Fruit fly (Drosophila melanogaster) whole organism, embryonic: ENCODE results near the gene CG15818.

Experiments used
- CG1024 ChIP-seq: fragments of 200-800 bp; sonication (Bioruptor generic); IDR thresholded peaks from 2 replicates; pipeline ENCODE4 v1.3.6; 2022; ENCODE audit warnings: missing biosample characterization, missing genetic modification characterization
- CG13296 ChIP-seq: fragments of 200-800 bp; sonication (Bioruptor generic); optimal IDR thresholded peaks from 3 replicates; lab custom pipeline; 2018; ENCODE audit warnings: missing biosample characterization, mild to moderate bottlenecking, missing genetic modification characterization
- CG17328 ChIP-seq: fragments of 200-800 bp; sonication (Bioruptor generic); IDR thresholded peaks from 2 replicates; pipeline ENCODE4 v1.3.6; 2022; ENCODE audit warnings: missing biosample characterization, missing genetic modification characterization
- CG17359 ChIP-seq: fragments of 200-800 bp; sonication (Bioruptor generic); optimal IDR thresholded peaks from 3 replicates; lab custom pipeline; 2018; ENCODE audit warnings: missing biosample characterization, mild to moderate bottlenecking, missing genetic modification characterization, moderate library complexity
- CG17385 ChIP-seq: fragments of 200-800 bp; sonication (Bioruptor generic); optimal IDR thresholded peaks from 3 replicates; lab custom pipeline; 2018; ENCODE audit warnings: missing biosample characterization, mild to moderate bottlenecking, missing genetic modification characterization
- CG18262 ChIP-seq: fragments of 200-800 bp; optimal IDR thresholded peaks from 3 replicates; lab custom pipeline; 2019; ENCODE audit warnings: missing biosample characterization, mild to moderate bottlenecking, missing genetic modification characterization, moderate library complexity
- CG1832 ChIP-seq: fragments of 200-800 bp; sonication (Bioruptor generic); optimal IDR thresholded peaks from 2 replicates; lab custom pipeline; 2017; ENCODE audit warnings: missing biosample characterization, mild to moderate bottlenecking, missing genetic modification characterization, inconsistent platforms
- CG18619 ChIP-seq: fragments of 200-800 bp; sonication (Bioruptor generic); optimal IDR thresholded peaks from 3 replicates; lab custom pipeline; 2017; ENCODE audit warnings: missing biosample characterization, mild to moderate bottlenecking, missing genetic modification characterization
- CG2120 ChIP-seq: fragments of 200-800 bp; sonication (Bioruptor generic); optimal IDR thresholded peaks from 3 replicates; lab custom pipeline; 2016; ENCODE audit warnings: missing biosample characterization, missing genetic modification characterization
- CG31224 ChIP-seq: fragments of 200-800 bp; sonication (Bioruptor generic); IDR thresholded peaks from 2 replicates; pipeline ENCODE4 v1.3.6; 2022; ENCODE audit warnings: missing biosample characterization, missing genetic modification characterization
- CG42726 ChIP-seq: fragments of 200-800 bp; sonication (Bioruptor generic); IDR thresholded peaks from 2 replicates; pipeline ENCODE4 v1.3.6; 2022; ENCODE audit warnings: missing biosample characterization, missing genetic modification characterization; ENCODE audit not compliant: partially characterized antibody
- CG4730 ChIP-seq: fragments of 200-800 bp; sonication (Bioruptor generic); IDR thresholded peaks from 2 replicates; pipeline ENCODE4 v1.3.6; 2022; ENCODE audit warnings: missing biosample characterization, missing genetic modification characterization
- CG4820 ChIP-seq: fragments of 200-800 bp; sonication (Bioruptor generic); optimal IDR thresholded peaks from 3 replicates; lab custom pipeline; 2016; ENCODE audit warnings: missing biosample characterization, missing genetic modification characterization
- CG6689 ChIP-seq: fragments of 200-800 bp; sonication (Bioruptor generic); IDR thresholded peaks from 2 replicates; pipeline ENCODE4 v1.3.6; 2022; ENCODE audit warnings: missing biosample characterization, missing genetic modification characterization
- CG7271 ChIP-seq: fragments of 200-800 bp; sonication (Bioruptor generic); optimal IDR thresholded peaks from 2 replicates; lab custom pipeline; 2018; ENCODE audit warnings: missing biosample characterization, mild to moderate bottlenecking, missing genetic modification characterization, moderate library complexity
- CG7928 ChIP-seq: fragments of 200-800 bp; sonication (Bioruptor generic); optimal IDR thresholded peaks from 2 replicates; lab custom pipeline; 2017; ENCODE audit warnings: missing biosample characterization, mild to moderate bottlenecking, missing genetic modification characterization
- CG9727 ChIP-seq: fragments of 200-800 bp; sonication (Bioruptor generic); optimal IDR thresholded peaks from 3 replicates; lab custom pipeline; 2017; ENCODE audit warnings: missing biosample characterization, mild to moderate bottlenecking, missing genetic modification characterization
- CG9876 ChIP-seq: fragments of 200-800 bp; sonication (Bioruptor generic); optimal IDR thresholded peaks from 2 replicates; lab custom pipeline; 2016; ENCODE audit warnings: missing biosample characterization, missing genetic modification characterization
- D ChIP-seq, 2 experiments: fragments of 200-800 bp in 1 of 2; fragments of >200 bp in 1 of 2; sonication (Bioruptor generic) in 1 of 2; optimal IDR thresholded peaks; 2 replicates in 1 of 2; 3 replicates in 1 of 2; lab custom pipeline; 2017; ENCODE audit warnings: mild to moderate bottlenecking in 1 of 2, missing biosample characterization in 1 of 2, missing genetic modification characterization in 1 of 2, missing genetic modification reagents in 1 of 2
- Dll ChIP-seq: fragments of 200-800 bp; sonication (Bioruptor generic); IDR thresholded peaks from 4 replicates; pipeline ENCODE4 v1.3.6; 2022; ENCODE audit warnings: missing biosample characterization, missing genetic modification characterization; ENCODE audit not compliant: partially characterized antibody
- HHEX ChIP-seq: fragments of 200-800 bp; sonication (Bioruptor generic); optimal IDR thresholded peaks from 3 replicates; lab custom pipeline; 2017; ENCODE audit warnings: missing biosample characterization, mild to moderate bottlenecking, missing genetic modification characterization, missing genetic modification reagents
- Hmr ChIP-seq: fragments of 200-800 bp; sonication (Bioruptor generic); optimal IDR thresholded peaks from 3 replicates; lab custom pipeline; 2017; ENCODE audit warnings: mild to moderate bottlenecking, missing biosample characterization, missing genetic modification reagents, missing genetic modification characterization
- Hr3 ChIP-seq: fragments of 200-800 bp; sonication (Bioruptor generic); optimal IDR thresholded peaks from 3 replicates; lab custom pipeline; 2016; ENCODE audit warnings: missing biosample characterization, missing genetic modification characterization
- Max ChIP-seq: fragments of 200-800 bp; sonication (Bioruptor generic); optimal IDR thresholded peaks from 2 replicates; lab custom pipeline; 2016; ENCODE audit warnings: missing biosample characterization, mild to moderate bottlenecking, missing genetic modification characterization
- Med ChIP-seq: fragments of 200-800 bp; sonication (Bioruptor generic); peaks from one replicate; lab custom pipeline; 2016; ENCODE audit warnings: missing biosample characterization, missing genetic modification characterization, mild to moderate bottlenecking, inconsistent platforms, moderate library complexity
- NC2α ChIP-seq: fragments of 200-800 bp; sonication (Bioruptor generic); optimal IDR thresholded peaks from 2 replicates; lab custom pipeline; 2016; ENCODE audit warnings: missing biosample characterization, missing genetic modification characterization
- Nf-YB ChIP-seq: fragments of 200-800 bp; sonication (Bioruptor generic); optimal IDR thresholded peaks from 3 replicates; lab custom pipeline; 2019; ENCODE audit warnings: missing biosample characterization, mild to moderate bottlenecking, missing genetic modification characterization, moderate library complexity
- NfI ChIP-seq: fragments of 200-800 bp; sonication (Bioruptor generic); optimal IDR thresholded peaks from 3 replicates; lab custom pipeline; 2018; ENCODE audit warnings: missing biosample characterization, mild to moderate bottlenecking, missing genetic modification characterization, moderate library complexity
- Sox100B ChIP-seq: fragments of 200-800 bp; sonication (Bioruptor generic); optimal IDR thresholded peaks from 3 replicates; lab custom pipeline; 2018; ENCODE audit warnings: missing biosample characterization, mild to moderate bottlenecking, missing genetic modification characterization
- Sox102F ChIP-seq: fragments of 200-800 bp; sonication (Bioruptor generic); optimal IDR thresholded peaks from 2 replicates; lab custom pipeline; 2018; ENCODE audit warnings: missing biosample characterization, mild to moderate bottlenecking, missing genetic modification characterization, moderate library complexity
- Vsx1 ChIP-seq: fragments of 200-800 bp; sonication (Bioruptor generic); optimal IDR thresholded peaks from 2 replicates; lab custom pipeline; 2017; ENCODE audit warnings: missing biosample characterization, mild to moderate bottlenecking, missing genetic modification characterization, missing genetic modification reagents
- Xrp1 ChIP-seq: fragments of 200-800 bp; sonication (Bioruptor generic); IDR thresholded peaks from 2 replicates; pipeline ENCODE4 v1.3.6; 2022; ENCODE audit warnings: missing biosample characterization, missing genetic modification characterization
- chn ChIP-seq: fragments of 200-800 bp; sonication (Bioruptor generic); optimal IDR thresholded peaks from 2 replicates; lab custom pipeline; 2016; ENCODE audit warnings: missing biosample characterization, missing genetic modification characterization
- cwo ChIP-seq: fragments of 200-800 bp; sonication (Bioruptor generic); optimal IDR thresholded peaks from 3 replicates; lab custom pipeline; 2017; ENCODE audit warnings: missing biosample characterization, missing genetic modification characterization, mild to moderate bottlenecking, moderate library complexity, missing genetic modification reagents
- gem ChIP-seq: fragments of 200-800 bp; sonication (Bioruptor generic); optimal IDR thresholded peaks from 2 replicates; lab custom pipeline; 2019; ENCODE audit warnings: missing biosample characterization, mild to moderate bottlenecking, missing genetic modification characterization, moderate library complexity
- grau ChIP-seq: fragments of 200-800 bp; optimal IDR thresholded peaks from 3 replicates; lab custom pipeline; 2019; ENCODE audit warnings: missing biosample characterization, mild to moderate bottlenecking, missing genetic modification characterization, moderate library complexity
- gro ChIP-seq: fragments of 200-800 bp; sonication (Bioruptor generic); optimal IDR thresholded peaks from 2 replicates; lab custom pipeline; 2016; ENCODE audit warnings: missing biosample characterization, missing genetic modification characterization
- gsb ChIP-seq: fragments of 200-800 bp; sonication (Bioruptor generic); IDR thresholded peaks from 2 replicates; pipeline ENCODE4 v1.3.6; 2022; ENCODE audit warnings: missing biosample characterization, missing genetic modification characterization
- her ChIP-seq: fragments of 200-800 bp; sonication (Bioruptor generic); optimal IDR thresholded peaks from 2 replicates; lab custom pipeline; 2016; ENCODE audit warnings: missing biosample characterization, missing genetic modification characterization
- lilli ChIP-seq: fragments of 200-800 bp; sonication (Bioruptor generic); optimal IDR thresholded peaks from 3 replicates; lab custom pipeline; 2016; ENCODE audit warnings: missing biosample characterization, missing genetic modification characterization
- psq ChIP-seq: fragments of 200-800 bp; sonication (Bioruptor generic); optimal IDR thresholded peaks from 2 replicates; lab custom pipeline; 2017; ENCODE audit warnings: missing biosample characterization, missing genetic modification characterization
- salm ChIP-seq: fragments of 200-800 bp; sonication (Bioruptor generic); optimal IDR thresholded peaks from 2 replicates; lab custom pipeline; 2018; ENCODE audit warnings: missing biosample characterization, mild to moderate bottlenecking, missing genetic modification characterization
- sens ChIP-seq: fragments of 200-800 bp; sonication (Bioruptor generic); peaks from one replicate; lab custom pipeline; 2016; ENCODE audit warnings: missing biosample characterization, missing genetic modification characterization
- seq ChIP-seq: fragments of 200-800 bp; sonication (Bioruptor generic); IDR thresholded peaks from 2 replicates; pipeline ENCODE4 v1.3.6; 2022; ENCODE audit warnings: missing biosample characterization, missing genetic modification characterization
- slbo ChIP-seq: fragments of 200-800 bp; sonication (Bioruptor generic); IDR thresholded peaks from 2 replicates; pipeline ENCODE4 v1.3.6; 2022; ENCODE audit warnings: missing biosample characterization, missing genetic modification characterization
- sob ChIP-seq: fragments of 200-800 bp; sonication (Bioruptor generic); IDR thresholded peaks from 2 replicates; pipeline ENCODE4 v1.3.6; 2022; ENCODE audit warnings: missing biosample characterization, missing genetic modification characterization
- stc ChIP-seq: fragments of 200-800 bp; sonication (Bioruptor generic); IDR thresholded peaks from 2 replicates; pipeline ENCODE4 v1.3.6; 2022; ENCODE audit warnings: missing biosample characterization, missing genetic modification characterization
- ttk ChIP-seq: fragments of 200-800 bp; sonication (Bioruptor generic); IDR thresholded peaks from 2 replicates; pipeline ENCODE4 v2.1.2; 2022; ENCODE audit warnings: missing biosample characterization, missing genetic modification characterization
- unpg ChIP-seq: fragments of 200-800 bp; sonication (Bioruptor generic); optimal IDR thresholded peaks from 3 replicates; lab custom pipeline; 2018; ENCODE audit warnings: missing biosample characterization, mild to moderate bottlenecking, missing genetic modification characterization, moderate library complexity
- zen2 ChIP-seq: fragments of 200-800 bp; sonication (Bioruptor generic); IDR thresholded peaks from 3 replicates; pipeline ENCODE4 v1.3.6; 2022; ENCODE audit warnings: missing biosample characterization, missing genetic modification characterization; ENCODE audit not compliant: partially characterized antibody

Gene CG15818

DNA sequence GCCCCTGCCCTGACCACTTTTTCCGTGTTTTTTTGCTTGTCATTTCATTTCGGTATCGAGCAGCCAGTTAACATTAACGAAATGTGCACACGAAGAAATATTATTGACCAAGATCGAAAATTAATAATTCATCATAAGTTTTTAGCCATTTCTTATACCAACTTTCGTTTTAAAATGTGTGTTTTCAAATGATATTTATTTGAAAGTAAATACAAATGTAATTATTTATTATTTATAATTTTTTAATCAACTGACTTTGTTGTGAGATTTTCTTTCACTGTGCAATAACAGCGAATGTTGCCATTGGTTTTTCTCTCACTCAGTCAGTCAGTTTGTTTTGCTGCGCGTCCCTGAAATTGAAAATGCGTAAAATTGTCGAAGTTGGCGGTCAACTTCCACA is 14.9 kb upstream of the CG15818 start (continued):
- TF ChIP-seq D (optimal IDR thresholded peaks at IDR 0.05; lab: Kevin White, UChicago) (no peak), D (GFP tag; optimal IDR thresholded peaks at IDR 0.05; lab: Kevin White, UChicago) (peak; percentile 23), cwo (GFP tag; lab: Kevin White, UChicago) (peak; percentile 60), ttk (GFP tag; lab: Robert Waterston, UW) (peak; percentile 72), CG17385 (GFP tag; lab: Kevin White, UChicago) (peak; percentile 50), gsb (GFP tag; lab: Robert Waterston, UW) (0 out of 2 replicates have a peak, but pooled peaks have one; percentile 43), NC2α (GFP tag; lab: Kevin White, UChicago) (no peak), CG6689 (GFP tag; lab: Robert Waterston, UW) (peak; percentile 56), seq (peak; percentile 60), Vsx1 (GFP tag; lab: Kevin White, UChicago) (peak; percentile 23), Hr3 (GFP tag; lab: Kevin White, UChicago) (peak; percentile 48), gro (GFP tag; lab: Kevin White, UChicago) (no peak), CG1832 (no peak), CG42726 (GFP tag; lab: Robert Waterston, UW) (no peak), CG31224 (GFP tag; lab: Robert Waterston, UW) (0 out of 2 replicates have a peak, but pooled peaks have one; percentile 36), NfI (GFP tag; lab: Kevin White, UChicago) (peak; percentile 59), CG4820 (GFP tag; lab: Kevin White, UChicago) (peak; percentile 20), unpg (peak; percentile 81), salm (tag; lab: Kevin White, UChicago) (peak; percentile 46), stc (GFP tag; lab: Robert Waterston, UW) (0 out of 2 replicates have a peak, but pooled peaks have one; percentile 33), grau (tag; lab: Kevin White, UChicago) (peak; percentile 78), psq (GFP tag; lab: Kevin White, UChicago) (no peak), CG17328 (GFP tag; lab: Robert Waterston, UW) (peak; percentile 31; the same call in 1 of the 2 replicates), chn (GFP tag; lab: Kevin White, UChicago) (no peak), lilli (GFP tag; lab: Kevin White, UChicago) (peak; percentile 1), CG4730 (GFP tag; lab: Robert Waterston, UW) (peak; percentile 26; the same call in 1 of the 2 replicates), CG7271 (tag; lab: Kevin White, UChicago) (no peak), Med (GFP tag; lab: Kevin White, UChicago) (peak; percentile 2), CG7928 (GFP tag; lab: Kevin White, UChicago) (no peak), Sox100B (GFP tag; lab: Kevin White, UChicago) (peak; percentile 66), CG18262 (tag; lab: Kevin White, UChicago) (peak; percentile 62), Sox102F (GFP tag; lab: Kevin White, UChicago) (peak; percentile 86), CG18619 (GFP tag; lab: Kevin White, UChicago) (peak; percentile 37), zen2 (GFP tag; lab: Robert Waterston, UW) (no peak), CG17359 (tag; lab: Kevin White, UChicago) (peak; percentile 68), slbo (GFP tag; lab: Robert Waterston, UW) (peak; percentile 51), CG9727 (GFP tag; lab: Kevin White, UChicago) (peak; percentile 67), CG13296 (GFP tag; lab: Kevin White, UChicago) (peak; percentile 62), CG1024 (GFP tag; lab: Robert Waterston, UW) (peak; percentile 15; the same call in 1 of the 2 replicates), Nf-YB (GFP tag; lab: Kevin White, UChicago) (peak; percentile 25), CG9876 (GFP tag; lab: Kevin White, UChicago) (no peak), CG2120 (peak; percentile 27), Dll (GFP tag; lab: Robert Waterston, UW) (no peak), sob (GFP tag; lab: Robert Waterston, UW) (peak; percentile 58; the same call in 1 of the 2 replicates), gem (tag; lab: Kevin White, UChicago) (peak; percentile 84), Xrp1 (GFP tag; lab: Robert Waterston, UW) (peak; percentile 58), Hmr (GFP tag; lab: Kevin White, UChicago) (peak; percentile 72), her (GFP tag; lab: Kevin White, UChicago) (no peak), sens (peak; percentile 33), Max (GFP tag; lab: Kevin White, UChicago) (peak; percentile 12), HHEX (GFP tag; lab: Kevin White, UChicago) (peak; percentile 20)
